Worm (Caenorhabditis elegans): ENCODE results near the gene F20B6.10.

DNA sequence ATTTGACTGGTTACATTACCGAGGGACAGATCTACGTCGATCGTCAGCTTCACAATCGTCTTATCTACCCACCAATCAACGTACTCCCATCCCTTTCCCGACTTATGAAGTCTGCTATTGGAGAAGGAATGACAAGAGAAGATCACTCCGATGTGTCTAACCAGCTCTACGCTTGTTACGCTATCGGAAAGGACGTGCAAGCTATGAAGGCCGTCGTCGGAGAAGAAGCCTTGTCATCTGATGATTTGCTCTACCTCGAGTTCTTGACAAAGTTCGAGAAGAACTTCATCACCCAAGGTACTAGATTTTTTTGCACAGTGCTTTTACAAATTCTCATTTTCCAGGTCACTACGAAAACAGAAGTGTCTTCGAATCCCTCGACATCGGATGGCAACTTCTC, 24.8 kb downstream of the F20B6.10 start:
- no peak for TF ChIP-seq unc-55 (GFP tag; optimal IDR thresholded peaks at IDR 0.05)
- TF ChIP-seq elt-1 (tag; optimal IDR thresholded peaks at IDR 0.05) = no peak
- no peak for TF ChIP-seq lsy-2 (tag; optimal IDR thresholded peaks at IDR 0.05)
- TF ChIP-seq mdl-1 (tag; optimal IDR thresholded peaks at IDR 0.05) = no peak
- TF ChIP-seq lin-39 (tag; optimal IDR thresholded peaks at IDR 0.05) = no peak
- no peak for TF ChIP-seq snpc-4 (tag; optimal IDR thresholded peaks at IDR 0.05)
- no peak for TF ChIP-seq skn-1 (tag; optimal IDR thresholded peaks at IDR 0.05)
- no peak for TF ChIP-seq egl-27 (tag; optimal IDR thresholded peaks at IDR 0.05)
- TF ChIP-seq fos-1 (tag; optimal IDR thresholded peaks at IDR 0.05) = no peak
- TF ChIP-seq ztf-4 (tag; optimal IDR thresholded peaks at IDR 0.05) = no peak
- no peak for TF ChIP-seq unc-62 (GFP tag; optimal IDR thresholded peaks at IDR 0.05)
